Worm (Caenorhabditis elegans) whole organism, L2 larva: ENCODE data around the gene nhr-38.

Experiments used
- C34F6.9 ChIP-seq: fragments of 150-350 bp; optimal IDR thresholded peaks from 2 replicates; lab custom pipeline; 2014; ENCODE audit warnings: missing biosample characterization, missing genetic modification characterization
- R02D3.7 ChIP-seq: fragments of 150-350 bp; optimal IDR thresholded peaks from 2 replicates; lab custom pipeline; 2014; ENCODE audit warnings: missing biosample characterization, missing genetic modification characterization
- Y55F3AM.14 ChIP-seq: fragments of 200-800 bp; sonication (Bioruptor generic); optimal IDR thresholded peaks from 2 replicates; lab custom pipeline; 2018; ENCODE audit warnings: mild to moderate bottlenecking, missing genetic modification characterization, missing compliant biosample characterization
- ZK546.5 ChIP-seq: sonication (generic microtip); optimal IDR thresholded peaks from 2 replicates; lab custom pipeline; 2017; ENCODE audit warnings: missing biosample characterization, missing genetic modification characterization
- aly-2 ChIP-seq: fragments of 150-350 bp; optimal IDR thresholded peaks from 2 replicates; lab custom pipeline; 2014; ENCODE audit warnings: missing biosample characterization, missing genetic modification characterization
- blmp-1 ChIP-seq: sonication (generic microtip); optimal IDR thresholded peaks from 2 replicates; lab custom pipeline; 2017; ENCODE audit warnings: missing genetic modification characterization, mild to moderate bottlenecking, missing compliant biosample characterization, antibody characterized with exemption, moderate library complexity; ENCODE audit not compliant: insufficient read depth
- crh-2 ChIP-seq: sonication (generic microtip); optimal IDR thresholded peaks from 2 replicates; lab custom pipeline; 2017; ENCODE audit warnings: missing biosample characterization, missing genetic modification characterization
- dmd-4 ChIP-seq: sonication (generic microtip); optimal IDR thresholded peaks from 2 replicates; lab custom pipeline; 2017; ENCODE audit warnings: missing biosample characterization, missing genetic modification characterization
- egl-27 ChIP-seq: sonication (generic microtip); optimal IDR thresholded peaks from 3 replicates; lab custom pipeline; 2017; ENCODE audit warnings: missing biosample characterization, missing genetic modification reagents, missing genetic modification characterization
- elt-1 ChIP-seq: fragments of 150-350 bp; optimal IDR thresholded peaks from 2 replicates; lab custom pipeline; 2014; ENCODE audit warnings: missing biosample characterization, missing genetic modification characterization
- elt-3 ChIP-seq: sonication (generic microtip); optimal IDR thresholded peaks from 2 replicates; lab custom pipeline; 2017; ENCODE audit warnings: missing biosample characterization, missing genetic modification characterization
- gmeb-1 ChIP-seq: fragments of 150-350 bp; optimal IDR thresholded peaks from 2 replicates; lab custom pipeline; 2014; ENCODE audit warnings: missing biosample characterization, missing genetic modification characterization
- lin-11 ChIP-seq: fragments of 150-350 bp; sonication (generic microtip); optimal IDR thresholded peaks from 2 replicates; lab custom pipeline; 2014; ENCODE audit warnings: missing biosample characterization, missing genetic modification characterization, inconsistent platforms, mixed read lengths
- lin-13 ChIP-seq: fragments of 150-350 bp; optimal IDR thresholded peaks from 2 replicates; lab custom pipeline; 2014; ENCODE audit warnings: missing biosample characterization, missing genetic modification reagents, missing genetic modification characterization
- lin-39 ChIP-seq: fragments of 150-350 bp; optimal IDR thresholded peaks from 2 replicates; lab custom pipeline; 2014; ENCODE audit warnings: missing biosample characterization, missing genetic modification reagents, missing genetic modification characterization
- lsy-2 ChIP-seq, 2 experiments: fragments of 150-350 bp in 1 of 2; sonication (generic microtip) in 1 of 2; optimal IDR thresholded peaks; 2 replicates each; lab custom pipeline; 2014 to 2017; ENCODE audit warnings: missing biosample characterization in 2 of 2, missing genetic modification characterization in 2 of 2
- mab-5 ChIP-seq: fragments of 150-350 bp; optimal IDR thresholded peaks from 2 replicates; lab custom pipeline; 2014; ENCODE audit warnings: missing biosample characterization, missing genetic modification characterization
- mbf-1 ChIP-seq: sonication (generic microtip); optimal IDR thresholded peaks from 2 replicates; lab custom pipeline; 2017; ENCODE audit warnings: missing biosample characterization, missing genetic modification characterization
- nhr-11 ChIP-seq: fragments of 150-350 bp; optimal IDR thresholded peaks from 2 replicates; lab custom pipeline; 2014; ENCODE audit warnings: missing biosample characterization, missing genetic modification characterization
- nhr-129 ChIP-seq: fragments of 150-350 bp; optimal IDR thresholded peaks from 2 replicates; lab custom pipeline; 2014; ENCODE audit warnings: missing biosample characterization, missing genetic modification characterization
- nhr-21 ChIP-seq: fragments of 150-350 bp; optimal IDR thresholded peaks from 2 replicates; lab custom pipeline; 2014; ENCODE audit warnings: missing biosample characterization, missing genetic modification characterization
- nhr-23 ChIP-seq: fragments of 150-350 bp; optimal IDR thresholded peaks from 2 replicates; lab custom pipeline; 2014; ENCODE audit warnings: missing biosample characterization, missing genetic modification reagents, missing genetic modification characterization
- nhr-25 ChIP-seq: fragments of 150-350 bp; sonication (generic microtip); optimal IDR thresholded peaks from 3 replicates; lab custom pipeline; 2014; ENCODE audit warnings: missing biosample characterization, missing genetic modification characterization
- nhr-6 ChIP-seq: fragments of 150-350 bp; optimal IDR thresholded peaks from 2 replicates; lab custom pipeline; 2014; ENCODE audit warnings: missing biosample characterization, missing genetic modification characterization
- sem-4 ChIP-seq: fragments of 150-350 bp; optimal IDR thresholded peaks from 2 replicates; lab custom pipeline; 2014; ENCODE audit warnings: missing biosample characterization, missing genetic modification reagents, missing genetic modification characterization
- skn-1 ChIP-seq: sonication (generic microtip); optimal IDR thresholded peaks from 2 replicates; lab custom pipeline; 2017; ENCODE audit warnings: missing biosample characterization, missing genetic modification characterization
- sma-3 ChIP-seq: sonication (generic microtip); optimal IDR thresholded peaks from 2 replicates; lab custom pipeline; 2016; ENCODE audit warnings: missing genetic modification reagents, missing genetic modification characterization, missing compliant biosample characterization
- sma-9 ChIP-seq, 2 experiments: fragments of 150-350 bp in 1 of 2; sonication (generic microtip) in 1 of 2; optimal IDR thresholded peaks; 2 replicates each; lab custom pipeline; 2014 to 2016; ENCODE audit warnings: missing genetic modification characterization in 2 of 2, mild to moderate bottlenecking in 1 of 2, missing biosample characterization in 1 of 2, missing compliant biosample characterization in 1 of 2, missing genetic modification reagents in 1 of 2, moderate library complexity in 1 of 2
- unc-39 ChIP-seq: fragments of 150-350 bp; optimal IDR thresholded peaks from 2 replicates; lab custom pipeline; 2014; ENCODE audit warnings: missing biosample characterization, missing genetic modification characterization
- unc-55 ChIP-seq: fragments of 150-350 bp; sonication (generic microtip); optimal IDR thresholded peaks from 3 replicates; lab custom pipeline; 2014; ENCODE audit warnings: missing biosample characterization, missing genetic modification reagents, missing genetic modification characterization
- zag-1 ChIP-seq: fragments of 150-350 bp; optimal IDR thresholded peaks from 2 replicates; lab custom pipeline; 2014; ENCODE audit warnings: missing biosample characterization, missing genetic modification characterization
- ztf-1 ChIP-seq: fragments of 200-800 bp; sonication (Bioruptor generic); conservative IDR thresholded peaks from 2 replicates; pipeline ENCODE4 v1.3.6; 2022; ENCODE audit warnings: missing genetic modification characterization, missing compliant biosample characterization
- ztf-11 ChIP-seq: sonication (generic microtip); optimal IDR thresholded peaks from 2 replicates; lab custom pipeline; 2017; ENCODE audit warnings: missing biosample characterization, missing genetic modification characterization
- ztf-4 ChIP-seq: fragments of 150-350 bp; optimal IDR thresholded peaks from 2 replicates; lab custom pipeline; 2014; ENCODE audit warnings: missing biosample characterization, missing genetic modification characterization

The nhr-38 gene

ce11 chrIV:9723185-9723584 is 13.2 kb downstream of the nhr-38 start:
- TF ChIP-seq skn-1 (tag; lab: Kevin White, UChicago) (no peak), lsy-2 (tag; optimal IDR thresholded peaks at IDR 0.05; lab: Kevin White, UChicago) (no peak), gmeb-1 (tag; lab: Kevin White, UChicago) (no peak), unc-55 (GFP tag; lab: Kevin White, UChicago) (no peak), nhr-6 (tag; lab: Kevin White, UChicago) (no peak), zag-1 (tag; lab: Kevin White, UChicago) (no peak), lin-13 (GFP tag; lab: Kevin White, UChicago) (no peak), nhr-25 (tag; lab: Kevin White, UChicago) (peak; percentile 41), sma-3 (GFP tag; lab: Kevin White, UChicago) (no peak), mab-5 (tag; lab: Kevin White, UChicago) (no peak), elt-3 (tag; lab: Kevin White, UChicago) (no peak), lin-11 (tag; lab: Kevin White, UChicago) (no peak), aly-2 (tag; lab: Kevin White, UChicago) (no peak), egl-27 (no peak), nhr-129 (tag; lab: Kevin White, UChicago) (no peak), ZK546.5 (tag; lab: Kevin White, UChicago) (no peak), ztf-1 (GFP tag; lab: Robert Waterston, UW) (no peak), unc-39 (tag; lab: Kevin White, UChicago) (no peak), sma-9 (GFP tag; optimal IDR thresholded peaks at IDR 0.05; lab: Kevin White, UChicago) (peak; percentile 64), sma-9 (tag; optimal IDR thresholded peaks at IDR 0.05; lab: Kevin White, UChicago) (no peak), ztf-4 (tag; lab: Kevin White, UChicago) (no peak), elt-1 (peak; percentile 55)

ce11 chrIV:9724948-9725347 is 15.0 kb downstream of the nhr-38 start, which contains the start of the genes nhr-138 and C28D4.18:
nhr-138 (plus strand) TSS chrIV:9725251.
C28D4.18 (plus strand) TSS chrIV:9725280.
- no peak for TF ChIP-seq blmp-1 (tag; lab: Kevin White, UChicago)
- TF ChIP-seq ZK546.5 (tag; lab: Kevin White, UChicago) = no peak
- TF ChIP-seq Y55F3AM.14 (GFP tag; lab: Kevin White, UChicago) = no peak
- no peak for TF ChIP-seq egl-27
- TF ChIP-seq lin-39 (tag; lab: Kevin White, UChicago) = no peak
- TF ChIP-seq elt-3 (tag; lab: Kevin White, UChicago) = no peak
- TF ChIP-seq mbf-1 (tag; lab: Kevin White, UChicago) = no peak

DNA sequence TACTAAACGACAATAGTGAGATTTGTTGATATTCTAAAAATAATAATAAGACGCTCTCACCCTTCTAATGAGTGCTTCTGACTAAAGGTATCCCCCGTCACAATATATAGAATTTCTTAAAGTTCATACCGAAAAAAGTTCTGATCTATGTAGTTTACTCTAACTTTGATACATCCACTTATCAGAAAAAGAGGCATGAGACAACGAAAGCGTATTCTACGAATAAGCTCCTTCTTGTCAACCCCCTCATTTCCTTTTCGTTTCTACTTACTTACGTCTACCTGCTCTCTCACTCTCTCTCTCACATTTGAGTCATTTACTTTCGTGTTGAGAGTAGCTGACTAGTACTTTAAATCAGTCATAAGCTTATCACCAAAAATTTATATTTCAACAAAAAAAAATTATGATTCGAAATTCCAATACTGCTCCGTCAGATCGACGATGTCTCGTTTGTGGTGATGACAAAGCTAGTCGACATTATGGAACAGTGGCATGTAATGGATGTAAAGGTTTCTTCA is 15.5 kb downstream of the nhr-38 start:
- peak; percentile 47 for TF ChIP-seq nhr-21 (tag; lab: Kevin White, UChicago)
- TF ChIP-seq lsy-2 (tag; optimal IDR thresholded peaks at IDR 0.05; lab: Kevin White, UChicago) = peak in 1 of 2 experiments; percentile 29
- no peak for TF ChIP-seq sem-4 (tag; lab: Kevin White, UChicago)
- TF ChIP-seq sma-9 (GFP tag; optimal IDR thresholded peaks at IDR 0.05; lab: Kevin White, UChicago) = peak; percentile 4
- no peak for TF ChIP-seq sma-9 (tag; optimal IDR thresholded peaks at IDR 0.05; lab: Kevin White, UChicago)

- no peak for TF ChIP-seq C34F6.9 (tag; lab: Kevin White, UChicago)
- TF ChIP-seq nhr-23 (tag; lab: Kevin White, UChicago) = no peak
- TF ChIP-seq, all 48 proteins: peak for 0
These were observed 17.2 kb downstream of the nhr-38 start for ce11 chrIV:9727217-9727616.

ce11 chrIV:9728376-9728775 is 18.4 kb downstream of the nhr-38 start, which contains the start of gene nhr-100:
nhr-100 (plus strand) TSS chrIV:9728676.
- no peak for TF ChIP-seq nhr-6 (tag; lab: Kevin White, UChicago)
- TF ChIP-seq dmd-4 = no peak
- no peak for TF ChIP-seq egl-27
- no peak for TF ChIP-seq skn-1 (tag; lab: Kevin White, UChicago)
- TF ChIP-seq unc-55 (GFP tag; lab: Kevin White, UChicago) = no peak
- no peak for TF ChIP-seq ztf-11 (tag; lab: Kevin White, UChicago)
- TF ChIP-seq nhr-11 = no peak
- no peak for TF ChIP-seq R02D3.7 (tag; lab: Kevin White, UChicago)
- TF ChIP-seq crh-2 (tag; lab: Kevin White, UChicago) = no peak
- TF ChIP-seq, all 48 proteins: peak for 0
